Worm (Caenorhabditis elegans) whole organism, L2 larva: ENCODE data around the gene hot-8.

Source experiments
- C34F6.9 ChIP-seq: fragments of 150-350 bp; optimal IDR thresholded peaks from 2 replicates; lab custom pipeline; 2014; ENCODE audit warnings: missing biosample characterization, missing genetic modification characterization
- F13H6.1 ChIP-seq: sonication (generic microtip); optimal IDR thresholded peaks from 2 replicates; lab custom pipeline; 2016; ENCODE audit warnings: missing genetic modification characterization, missing compliant biosample characterization
- R02D3.7 ChIP-seq: fragments of 150-350 bp; optimal IDR thresholded peaks from 2 replicates; lab custom pipeline; 2014; ENCODE audit warnings: missing biosample characterization, missing genetic modification characterization
- ZK546.5 ChIP-seq: sonication (generic microtip); optimal IDR thresholded peaks from 2 replicates; lab custom pipeline; 2017; ENCODE audit warnings: missing biosample characterization, missing genetic modification characterization
- alr-1 ChIP-seq: fragments of 150-350 bp; optimal IDR thresholded peaks from 2 replicates; lab custom pipeline; 2014; ENCODE audit warnings: missing biosample characterization, missing genetic modification characterization
- ama-1 ChIP-seq: fragments of 150-350 bp; optimal IDR thresholded peaks from 2 replicates; lab custom pipeline; 2018; ENCODE audit warnings: inconsistent platforms
- blmp-1 ChIP-seq: sonication (generic microtip); optimal IDR thresholded peaks from 2 replicates; lab custom pipeline; 2017; ENCODE audit warnings: missing genetic modification characterization, mild to moderate bottlenecking, missing compliant biosample characterization, antibody characterized with exemption, moderate library complexity; ENCODE audit not compliant: insufficient read depth
- ceh-16 ChIP-seq: fragments of 150-350 bp; optimal IDR thresholded peaks from 2 replicates; lab custom pipeline; 2014; ENCODE audit warnings: missing biosample characterization, missing genetic modification characterization
- dmd-4 ChIP-seq: sonication (generic microtip); optimal IDR thresholded peaks from 2 replicates; lab custom pipeline; 2017; ENCODE audit warnings: missing biosample characterization, missing genetic modification characterization
- egl-27 ChIP-seq: sonication (generic microtip); optimal IDR thresholded peaks from 3 replicates; lab custom pipeline; 2017; ENCODE audit warnings: missing biosample characterization, missing genetic modification reagents, missing genetic modification characterization
- elt-3 ChIP-seq: sonication (generic microtip); optimal IDR thresholded peaks from 2 replicates; lab custom pipeline; 2017; ENCODE audit warnings: missing biosample characterization, missing genetic modification characterization
- fos-1 ChIP-seq: fragments of 150-350 bp; optimal IDR thresholded peaks from 2 replicates; lab custom pipeline; 2014; ENCODE audit warnings: missing biosample characterization, missing genetic modification characterization
- gmeb-1 ChIP-seq: fragments of 150-350 bp; optimal IDR thresholded peaks from 2 replicates; lab custom pipeline; 2014; ENCODE audit warnings: missing biosample characterization, missing genetic modification characterization
- lin-13 ChIP-seq: fragments of 150-350 bp; optimal IDR thresholded peaks from 2 replicates; lab custom pipeline; 2014; ENCODE audit warnings: missing biosample characterization, missing genetic modification reagents, missing genetic modification characterization
- lin-39 ChIP-seq: fragments of 150-350 bp; optimal IDR thresholded peaks from 2 replicates; lab custom pipeline; 2014; ENCODE audit warnings: missing biosample characterization, missing genetic modification reagents, missing genetic modification characterization
- lsy-2 ChIP-seq, 2 experiments: fragments of 150-350 bp in 1 of 2; sonication (generic microtip) in 1 of 2; optimal IDR thresholded peaks; 2 replicates each; lab custom pipeline; 2014 to 2017; ENCODE audit warnings: missing biosample characterization in 2 of 2, missing genetic modification characterization in 2 of 2
- mab-5 ChIP-seq: fragments of 150-350 bp; optimal IDR thresholded peaks from 2 replicates; lab custom pipeline; 2014; ENCODE audit warnings: missing biosample characterization, missing genetic modification characterization
- mbf-1 ChIP-seq: sonication (generic microtip); optimal IDR thresholded peaks from 2 replicates; lab custom pipeline; 2017; ENCODE audit warnings: missing biosample characterization, missing genetic modification characterization
- nhr-10 ChIP-seq: sonication (generic microtip); optimal IDR thresholded peaks from 2 replicates; lab custom pipeline; 2017; ENCODE audit warnings: missing biosample characterization, missing genetic modification characterization
- nhr-129 ChIP-seq: fragments of 150-350 bp; optimal IDR thresholded peaks from 2 replicates; lab custom pipeline; 2014; ENCODE audit warnings: missing biosample characterization, missing genetic modification characterization
- nhr-21 ChIP-seq: fragments of 150-350 bp; optimal IDR thresholded peaks from 2 replicates; lab custom pipeline; 2014; ENCODE audit warnings: missing biosample characterization, missing genetic modification characterization
- nhr-23 ChIP-seq: fragments of 150-350 bp; optimal IDR thresholded peaks from 2 replicates; lab custom pipeline; 2014; ENCODE audit warnings: missing biosample characterization, missing genetic modification reagents, missing genetic modification characterization
- nhr-237 ChIP-seq: fragments of 150-350 bp; optimal IDR thresholded peaks from 2 replicates; lab custom pipeline; 2014; ENCODE audit warnings: missing biosample characterization, missing genetic modification characterization
- nhr-25 ChIP-seq: fragments of 150-350 bp; sonication (generic microtip); optimal IDR thresholded peaks from 3 replicates; lab custom pipeline; 2014; ENCODE audit warnings: missing biosample characterization, missing genetic modification characterization
- nhr-6 ChIP-seq: fragments of 150-350 bp; optimal IDR thresholded peaks from 2 replicates; lab custom pipeline; 2014; ENCODE audit warnings: missing biosample characterization, missing genetic modification characterization
- nhr-77 ChIP-seq: fragments of 150-350 bp; optimal IDR thresholded peaks from 2 replicates; lab custom pipeline; 2014; ENCODE audit warnings: missing biosample characterization, missing genetic modification characterization
- sem-4 ChIP-seq: fragments of 150-350 bp; optimal IDR thresholded peaks from 2 replicates; lab custom pipeline; 2014; ENCODE audit warnings: missing biosample characterization, missing genetic modification reagents, missing genetic modification characterization
- skn-1 ChIP-seq: sonication (generic microtip); optimal IDR thresholded peaks from 2 replicates; lab custom pipeline; 2017; ENCODE audit warnings: missing biosample characterization, missing genetic modification characterization
- sma-3 ChIP-seq: sonication (generic microtip); optimal IDR thresholded peaks from 2 replicates; lab custom pipeline; 2016; ENCODE audit warnings: missing genetic modification reagents, missing genetic modification characterization, missing compliant biosample characterization
- snpc-4 ChIP-seq: fragments of 150-350 bp; optimal IDR thresholded peaks from 2 replicates; lab custom pipeline; 2014; ENCODE audit warnings: missing biosample characterization, missing genetic modification characterization
- zag-1 ChIP-seq: fragments of 150-350 bp; optimal IDR thresholded peaks from 2 replicates; lab custom pipeline; 2014; ENCODE audit warnings: missing biosample characterization, missing genetic modification characterization
- ztf-1 ChIP-seq: fragments of 200-800 bp; sonication (Bioruptor generic); conservative IDR thresholded peaks from 2 replicates; pipeline ENCODE4 v1.3.6; 2022; ENCODE audit warnings: missing genetic modification characterization, missing compliant biosample characterization
- ztf-11 ChIP-seq: sonication (generic microtip); optimal IDR thresholded peaks from 2 replicates; lab custom pipeline; 2017; ENCODE audit warnings: missing biosample characterization, missing genetic modification characterization
- ztf-4 ChIP-seq: fragments of 150-350 bp; optimal IDR thresholded peaks from 2 replicates; lab custom pipeline; 2014; ENCODE audit warnings: missing biosample characterization, missing genetic modification characterization

hot-8 gene

ce11 chrX:1185474-1185873 lies 5.4 kb downstream of the hot-8 start:
- TF ChIP-seq ceh-16 (tag; lab: Kevin White, UChicago) = no peak
- no peak for TF ChIP-seq snpc-4 (tag; lab: Kevin White, UChicago)
- no peak for TF ChIP-seq nhr-23 (tag; lab: Kevin White, UChicago)
- TF ChIP-seq mbf-1 (tag; lab: Kevin White, UChicago) = no peak
- TF ChIP-seq blmp-1 (tag; lab: Kevin White, UChicago) = no peak
- no peak for TF ChIP-seq sem-4 (tag; lab: Kevin White, UChicago)
- no peak for TF ChIP-seq R02D3.7 (tag; lab: Kevin White, UChicago)
- no peak for TF ChIP-seq ztf-1 (GFP tag; lab: Robert Waterston, UW)

ce11 chrX:1191582-1191981 lies 11.5 kb downstream of the hot-8 start, which contains the start of gene T13G4.4:
Gene T13G4.4 (minus strand): TSS chrX:1191678.
- TF ChIP-seq nhr-25 (tag; lab: Kevin White, UChicago) (peak; percentile 22), gmeb-1 (no peak), skn-1 (tag; lab: Kevin White, UChicago) (no peak)

ce11 chrX:1192848-1193247 lies 12.8 kb downstream of the hot-8 start, which contains the start of gene T13G4.1:
Gene T13G4.1 (plus strand): TSS chrX:1193148.
- TF ChIP-seq alr-1 (tag; lab: Kevin White, UChicago) (no peak), zag-1 (tag; lab: Kevin White, UChicago) (no peak), nhr-237 (tag; lab: Kevin White, UChicago) (no peak), dmd-4 (tag; lab: Kevin White, UChicago) (no peak), F13H6.1 (no peak), nhr-6 (tag; lab: Kevin White, UChicago) (no peak), nhr-21 (no peak), ztf-4 (tag; lab: Kevin White, UChicago) (no peak), mab-5 (tag; lab: Kevin White, UChicago) (no peak), C34F6.9 (tag; lab: Kevin White, UChicago) (no peak), ceh-16 (tag; lab: Kevin White, UChicago) (no peak), ZK546.5 (tag; lab: Kevin White, UChicago) (no peak), ama-1 (no peak), lin-39 (tag; lab: Kevin White, UChicago) (no peak), lin-13 (GFP tag; lab: Kevin White, UChicago) (no peak)
- TF ChIP-seq, all 48 proteins: peak for 0

- TF ChIP-seq snpc-4 (tag; lab: Kevin White, UChicago) = peak; percentile 35
Measured at ce11 chrX:1195178-1195750, 15.2 kb downstream of the hot-8 start.

- TF ChIP-seq nhr-129 = no peak
- no peak for TF ChIP-seq sma-3 (GFP tag; lab: Kevin White, UChicago)
- no peak for TF ChIP-seq nhr-6 (tag; lab: Kevin White, UChicago)
- no peak for TF ChIP-seq nhr-10
- TF ChIP-seq nhr-77 = no peak
- TF ChIP-seq nhr-23 (tag; lab: Kevin White, UChicago) = no peak
- TF ChIP-seq ztf-1 (GFP tag; lab: Robert Waterston, UW) = no peak
- no peak for TF ChIP-seq R02D3.7 (tag; lab: Kevin White, UChicago)
- TF ChIP-seq egl-27 (tag; lab: Kevin White, UChicago) = no peak
- no peak for TF ChIP-seq lsy-2 (tag; optimal IDR thresholded peaks at IDR 0.05; lab: Kevin White, UChicago)
- no peak for TF ChIP-seq fos-1 (tag; lab: Kevin White, UChicago)
- TF ChIP-seq alr-1 (tag; lab: Kevin White, UChicago) = no peak
- TF ChIP-seq ztf-11 (tag; lab: Kevin White, UChicago) = no peak
- no peak for TF ChIP-seq lin-39 (tag; lab: Kevin White, UChicago)
- no peak for TF ChIP-seq elt-3 (tag; lab: Kevin White, UChicago)
- TF ChIP-seq F13H6.1 = no peak
- TF ChIP-seq C34F6.9 (tag; lab: Kevin White, UChicago) = no peak
- TF ChIP-seq ama-1 = no peak
Measured at ce11 chrX:1202638-1203037, 22.6 kb downstream of the hot-8 start.
